Worm (Caenorhabditis elegans) whole organism, L1 larva: Measurements from ENCODE around the gene F53H4.3.

Experiments
- C16A3.4 ChIP-seq: fragments of 150-350 bp; optimal IDR thresholded peaks from 2 replicates; lab custom pipeline; 2014; ENCODE audit warnings: missing biosample characterization, missing genetic modification characterization
- F16B12.6 ChIP-seq: fragments of 150-350 bp; optimal IDR thresholded peaks from 2 replicates; lab custom pipeline; 2014; ENCODE audit warnings: missing biosample characterization, missing genetic modification characterization
- aha-1 ChIP-seq: fragments of 150-350 bp; optimal IDR thresholded peaks from 2 replicates; lab custom pipeline; 2014; ENCODE audit warnings: missing biosample characterization, missing genetic modification characterization
- aly-2 ChIP-seq: fragments of 150-350 bp; optimal IDR thresholded peaks from 2 replicates; lab custom pipeline; 2014; ENCODE audit warnings: missing biosample characterization, missing genetic modification characterization
- ama-1 ChIP-seq: fragments of 150-350 bp; optimal IDR thresholded peaks from 2 replicates; lab custom pipeline; 2014
- blmp-1 ChIP-seq: fragments of 150-350 bp; optimal IDR thresholded peaks from 2 replicates; lab custom pipeline; 2014; ENCODE audit warnings: missing biosample characterization, missing genetic modification characterization
- ceh-88 ChIP-seq: fragments of 200-800 bp; sonication (Bioruptor generic); IDR thresholded peaks from 2 replicates; pipeline ENCODE4 v1.3.6; 2022; ENCODE audit warnings: missing genetic modification characterization, missing compliant biosample characterization
- ceh-90 ChIP-seq: sonication (generic microtip); optimal IDR thresholded peaks from 2 replicates; lab custom pipeline; 2016; ENCODE audit warnings: missing genetic modification characterization, missing compliant biosample characterization
- dpl-1 ChIP-seq, 3 experiments: fragments of 150-350 bp in 2 of 3; sonication (generic microtip) in 1 of 3; optimal IDR thresholded peaks; 2 replicates each; lab custom pipeline; 2014 to 2017; ENCODE audit warnings: missing biosample characterization in 3 of 3, missing genetic modification characterization in 3 of 3, missing genetic modification reagents in 3 of 3
- efl-1 ChIP-seq, 4 experiments: fragments of 150-350 bp; optimal IDR thresholded peaks in 3 of 4; peaks in 1 of 4; 1 replicate in 1 of 4; 2 replicates in 3 of 4; lab custom pipeline; 2014; ENCODE audit warnings: missing biosample characterization in 2 of 4, missing genetic modification characterization in 2 of 4, missing genetic modification reagents in 2 of 4
- egl-27 ChIP-seq, 2 experiments: fragments of 150-350 bp in 1 of 2; sonication (generic microtip); optimal IDR thresholded peaks; 3 replicates each; lab custom pipeline; 2017 to 2018; ENCODE audit warnings: missing biosample characterization in 2 of 2, missing genetic modification characterization in 2 of 2, missing genetic modification reagents in 2 of 2
- elt-2 ChIP-seq: sonication (generic microtip); optimal IDR thresholded peaks from 2 replicates; lab custom pipeline; 2016; ENCODE audit warnings: missing genetic modification characterization, mild to moderate bottlenecking, inconsistent platforms, missing compliant biosample characterization, missing genetic modification reagents
- fkh-4 ChIP-seq: sonication (generic microtip); optimal IDR thresholded peaks from 2 replicates; lab custom pipeline; 2016; ENCODE audit warnings: missing compliant biosample characterization, missing genetic modification characterization, borderline replicate concordance
- fos-1 ChIP-seq: fragments of 150-350 bp; optimal IDR thresholded peaks from 2 replicates; lab custom pipeline; 2014; ENCODE audit warnings: missing biosample characterization, missing genetic modification characterization
- grh-1 ChIP-seq: fragments of 200-800 bp; sonication (Bioruptor generic); IDR thresholded peaks from 2 replicates; pipeline ENCODE4 v1.3.6; 2022; ENCODE audit warnings: missing genetic modification reagents, missing genetic modification characterization, missing compliant biosample characterization
- hlh-17 ChIP-seq: fragments of 200-800 bp; sonication (Bioruptor generic); optimal IDR thresholded peaks from 2 replicates; lab custom pipeline; 2018; ENCODE audit warnings: missing genetic modification characterization, mild to moderate bottlenecking, missing compliant biosample characterization, moderate library complexity, borderline replicate concordance
- hpl-2 ChIP-seq: fragments of 150-350 bp; optimal IDR thresholded peaks from 2 replicates; lab custom pipeline; 2014; ENCODE audit warnings: missing biosample characterization, missing genetic modification reagents, missing genetic modification characterization
- irx-1 ChIP-seq: sonication (generic microtip); optimal IDR thresholded peaks from 2 replicates; lab custom pipeline; 2016; ENCODE audit warnings: missing genetic modification characterization, missing compliant biosample characterization
- lin-15B ChIP-seq: fragments of 150-350 bp; sonication (generic microtip); optimal IDR thresholded peaks from 3 replicates; lab custom pipeline; 2014; ENCODE audit warnings: missing biosample characterization, missing genetic modification characterization
- lin-35 ChIP-seq, 2 experiments: fragments of 150-350 bp; optimal IDR thresholded peaks; 2 replicates each; lab custom pipeline; 2014; ENCODE audit warnings: missing biosample characterization in 2 of 2, missing genetic modification characterization in 2 of 2, missing genetic modification reagents in 2 of 2
- lsy-2 ChIP-seq, 2 experiments: fragments of 150-350 bp; optimal IDR thresholded peaks; 2 replicates each; lab custom pipeline; 2014; ENCODE audit warnings: missing biosample characterization in 2 of 2, missing genetic modification characterization in 2 of 2
- mef-2 ChIP-seq: fragments of 150-350 bp; optimal IDR thresholded peaks from 2 replicates; lab custom pipeline; 2014; ENCODE audit warnings: missing biosample characterization, missing genetic modification characterization
- mep-1 ChIP-seq: fragments of 150-350 bp; optimal IDR thresholded peaks from 2 replicates; lab custom pipeline; 2014; ENCODE audit warnings: missing biosample characterization, missing genetic modification characterization
- nhr-11 ChIP-seq: fragments of 150-350 bp; optimal IDR thresholded peaks from 2 replicates; lab custom pipeline; 2014; ENCODE audit warnings: missing biosample characterization, missing genetic modification characterization
- nhr-12 ChIP-seq: sonication (generic microtip); optimal IDR thresholded peaks from 2 replicates; lab custom pipeline; 2017; ENCODE audit warnings: missing biosample characterization, missing genetic modification characterization
- nhr-20 ChIP-seq: sonication (generic microtip); optimal IDR thresholded peaks from 2 replicates; lab custom pipeline; 2016; ENCODE audit warnings: mild to moderate bottlenecking, missing genetic modification characterization, missing compliant biosample characterization
- nhr-237 ChIP-seq: fragments of 150-350 bp; optimal IDR thresholded peaks from 2 replicates; lab custom pipeline; 2014; ENCODE audit warnings: missing biosample characterization, missing genetic modification characterization
- nhr-28 ChIP-seq: fragments of 150-350 bp; optimal IDR thresholded peaks from 2 replicates; lab custom pipeline; 2014; ENCODE audit warnings: missing biosample characterization, missing genetic modification characterization
- nhr-47 ChIP-seq: sonication (generic microtip); optimal IDR thresholded peaks from 2 replicates; lab custom pipeline; 2016; ENCODE audit warnings: mild to moderate bottlenecking, missing genetic modification characterization, moderate library complexity, missing compliant biosample characterization
- nhr-71 ChIP-seq: sonication (generic microtip); optimal IDR thresholded peaks from 2 replicates; lab custom pipeline; 2016; ENCODE audit warnings: mild to moderate bottlenecking, missing genetic modification characterization, moderate library complexity, missing compliant biosample characterization
- nhr-77 ChIP-seq: fragments of 150-350 bp; optimal IDR thresholded peaks from 2 replicates; lab custom pipeline; 2014; ENCODE audit warnings: missing biosample characterization, missing genetic modification characterization
- nhr-84 ChIP-seq: sonication (generic microtip); optimal IDR thresholded peaks from 2 replicates; lab custom pipeline; 2017; ENCODE audit warnings: missing biosample characterization, missing genetic modification characterization
- nhr-85 ChIP-seq: sonication (generic microtip); peaks from one replicate; lab custom pipeline; 2016; ENCODE audit warnings: missing genetic modification characterization, inconsistent platforms, missing compliant biosample characterization
- nhr-90 ChIP-seq: sonication (generic microtip); optimal IDR thresholded peaks from 2 replicates; lab custom pipeline; 2016; ENCODE audit warnings: mild to moderate bottlenecking, missing genetic modification characterization, missing compliant biosample characterization; ENCODE audit not compliant: poor library complexity
- pax-3 ChIP-seq: fragments of 200-800 bp; sonication (Bioruptor generic); optimal IDR thresholded peaks from 2 replicates; lab custom pipeline; 2018; ENCODE audit warnings: mild to moderate bottlenecking, missing genetic modification characterization, moderate library complexity, missing compliant biosample characterization
- pqm-1 ChIP-seq: sonication (generic microtip); optimal IDR thresholded peaks from 3 replicates; lab custom pipeline; 2017; ENCODE audit warnings: missing biosample characterization, missing genetic modification characterization
- rnt-1 ChIP-seq: sonication (generic microtip); optimal IDR thresholded peaks from 2 replicates; lab custom pipeline; 2016; ENCODE audit warnings: mild to moderate bottlenecking, missing genetic modification characterization, moderate library complexity, missing compliant biosample characterization
- skn-1 ChIP-seq: fragments of 150-350 bp; optimal IDR thresholded peaks from 2 replicates; lab custom pipeline; 2014; ENCODE audit warnings: missing biosample characterization, missing genetic modification characterization
- snpc-4 ChIP-seq: fragments of 150-350 bp; optimal IDR thresholded peaks from 2 replicates; lab custom pipeline; 2014; ENCODE audit warnings: missing biosample characterization, missing genetic modification characterization
- sptf-1 ChIP-seq: fragments of 150-350 bp; optimal IDR thresholded peaks from 2 replicates; lab custom pipeline; 2014; ENCODE audit warnings: missing biosample characterization, missing genetic modification characterization
- sup-37 ChIP-seq: fragments of 200-800 bp; sonication (Bioruptor generic); optimal IDR thresholded peaks from 2 replicates; lab custom pipeline; 2018; ENCODE audit warnings: mild to moderate bottlenecking, missing genetic modification characterization, missing compliant biosample characterization
- tbx-2 ChIP-seq: sonication (generic microtip); optimal IDR thresholded peaks from 2 replicates; lab custom pipeline; 2016; ENCODE audit warnings: missing genetic modification characterization, missing compliant biosample characterization
- tlp-1 ChIP-seq: fragments of 150-350 bp; optimal IDR thresholded peaks from 2 replicates; lab custom pipeline; 2014; ENCODE audit warnings: missing biosample characterization, missing genetic modification characterization
- unc-98 ChIP-seq: fragments of 200-800 bp; sonication (Bioruptor generic); IDR thresholded peaks from 2 replicates; pipeline ENCODE4 v1.3.6; 2022; ENCODE audit warnings: missing genetic modification characterization, missing compliant biosample characterization
- vab-15 ChIP-seq: sonication (generic microtip); optimal IDR thresholded peaks from 2 replicates; lab custom pipeline; 2017; ENCODE audit warnings: missing genotype, mild to moderate bottlenecking, missing genetic modification characterization, missing compliant biosample characterization
- xbp-1 ChIP-seq: sonication (generic microtip); optimal IDR thresholded peaks from 2 replicates; lab custom pipeline; 2016; ENCODE audit warnings: missing genetic modification characterization, missing compliant biosample characterization
- ztf-11 ChIP-seq, 2 experiments: sonication (generic microtip); optimal IDR thresholded peaks; 2 replicates each; lab custom pipeline; 2016 to 2017; ENCODE audit warnings: missing genetic modification characterization in 2 of 2, missing biosample characterization in 1 of 2, missing compliant biosample characterization in 1 of 2
- ztf-4 ChIP-seq: fragments of 150-350 bp; optimal IDR thresholded peaks from 2 replicates; lab custom pipeline; 2014; ENCODE audit warnings: missing biosample characterization, missing genetic modification characterization

Gene F53H4.3

ce11 chrX:15844330-15844729 is 43.1 kb downstream of the F53H4.3 start:
- TF ChIP-seq fos-1 (tag; lab: Kevin White, UChicago) (no peak), tbx-2 (tag; lab: Kevin White, UChicago) (no peak), nhr-77 (tag; lab: Kevin White, UChicago) (no peak), sup-37 (GFP tag; lab: Kevin White, UChicago) (no peak), mep-1 (tag; lab: Kevin White, UChicago) (no peak), grh-1 (GFP tag; lab: Robert Waterston, UW) (no peak), F16B12.6 (tag; lab: Kevin White, UChicago) (no peak), nhr-84 (tag; lab: Kevin White, UChicago) (no peak), rnt-1 (tag; lab: Kevin White, UChicago) (no peak)

DNA sequence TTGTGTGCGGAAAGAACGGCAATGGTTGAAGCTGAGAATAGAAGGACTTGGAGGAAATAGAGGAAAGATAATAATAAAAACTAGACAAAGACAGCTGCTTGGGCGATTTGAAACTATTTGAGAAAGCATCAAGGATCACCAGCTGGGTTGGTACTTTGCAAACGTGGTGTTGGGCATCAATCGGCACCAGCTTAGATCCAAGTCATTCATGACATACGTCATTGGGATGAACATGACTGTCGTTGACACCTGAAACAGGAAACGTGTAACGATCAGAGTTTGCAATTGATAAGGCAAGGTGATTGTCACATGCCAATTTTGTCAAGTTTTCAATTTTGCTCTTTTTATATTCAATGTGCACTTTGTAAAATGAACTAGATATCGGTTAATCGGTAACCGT is 44.9 kb downstream of the F53H4.3 start:
- TF ChIP-seq snpc-4 (tag; lab: Kevin White, UChicago) (no peak), skn-1 (tag; lab: Kevin White, UChicago) (no peak), unc-98 (GFP tag; lab: Robert Waterston, UW) (no peak), nhr-85 (peak; percentile 2), blmp-1 (tag; lab: Kevin White, UChicago) (no peak), ztf-4 (tag; lab: Kevin White, UChicago) (no peak), sptf-1 (no peak), aha-1 (no peak), nhr-77 (tag; lab: Kevin White, UChicago) (no peak), efl-1 (optimal IDR thresholded peaks at IDR 0.05; lab: Kevin White, UChicago) (no peak), efl-1 (GFP tag; optimal IDR thresholded peaks at IDR 0.05 in 1 of 2; lab: Kevin White, UChicago) (no peak), hpl-2 (GFP tag; lab: Kevin White, UChicago) (no peak), hlh-17 (GFP tag; lab: Kevin White, UChicago) (no peak), mep-1 (tag; lab: Kevin White, UChicago) (no peak), egl-27 (tag; optimal IDR thresholded peaks at IDR 0.05; lab: Kevin White, UChicago) (no peak), nhr-84 (tag; lab: Kevin White, UChicago) (no peak), mef-2 (tag; lab: Kevin White, UChicago) (no peak), nhr-28 (tag; lab: Kevin White, UChicago) (no peak), sup-37 (GFP tag; lab: Kevin White, UChicago) (no peak), elt-2 (tag; lab: Kevin White, UChicago) (peak; percentile 67), lin-15B (no peak), nhr-20 (no peak), lsy-2 (tag; optimal IDR thresholded peaks at IDR 0.05; lab: Kevin White, UChicago) (peak; percentile 8 to 31), nhr-47 (tag; lab: Kevin White, UChicago) (peak; percentile 10), vab-15 (tag; lab: Kevin White, UChicago) (no peak), nhr-71 (tag; lab: Kevin White, UChicago) (peak; percentile 58), dpl-1 (GFP tag; optimal IDR thresholded peaks at IDR 0.05; lab: Kevin White, UChicago) (no peak), F16B12.6 (tag; lab: Kevin White, UChicago) (no peak)

DNA sequence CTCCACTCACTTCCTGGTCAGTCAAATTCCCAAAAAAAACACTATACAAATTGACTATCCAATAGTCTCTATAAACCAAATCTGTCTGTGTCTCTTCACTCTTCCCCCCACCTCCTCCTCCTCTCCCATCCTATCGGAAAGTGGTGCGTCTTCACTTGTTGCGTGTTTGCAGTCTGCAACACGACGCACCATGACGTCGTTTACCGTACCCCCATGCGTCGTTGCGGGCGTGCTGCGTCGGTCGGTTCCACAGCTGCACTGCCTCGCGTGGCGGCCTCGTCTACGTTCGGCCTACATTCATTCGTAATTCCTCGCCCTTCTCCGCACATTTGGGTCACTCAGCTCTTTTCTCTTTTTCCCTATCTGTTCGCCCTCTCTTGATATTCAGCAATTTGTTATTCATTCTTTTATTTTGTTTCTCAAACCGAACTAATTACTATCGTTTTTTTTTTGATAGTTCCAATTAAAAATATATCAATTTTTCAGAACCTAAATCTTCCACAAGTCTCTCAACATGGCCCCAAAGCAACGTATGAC is 46.2 kb downstream of the F53H4.3 start, which contains the start of gene serp-1.1:
serp-1.1 (plus strand) TSS at position 487 of the 537 bp plus-strand sequence.
- peak; percentile 100 for TF ChIP-seq lsy-2 (tag; optimal IDR thresholded peaks at IDR 0.05; lab: Kevin White, UChicago)
- TF ChIP-seq tlp-1: no peak
- peak; percentile 77 for TF ChIP-seq nhr-11 (tag; lab: Kevin White, UChicago)
- peak; percentile 86 for TF ChIP-seq hpl-2 (GFP tag; lab: Kevin White, UChicago)
- peak; percentile 82 for TF ChIP-seq nhr-237 (tag; lab: Kevin White, UChicago)
- peak; percentile 99 for TF ChIP-seq C16A3.4 (tag; lab: Kevin White, UChicago)
- no peak for TF ChIP-seq nhr-28 (tag; lab: Kevin White, UChicago)
- peak; percentile 81 for TF ChIP-seq pqm-1 (tag; lab: Kevin White, UChicago)
- peak; percentile 75 for TF ChIP-seq aly-2 (tag; lab: Kevin White, UChicago)
- TF ChIP-seq lin-35 (GFP tag; optimal IDR thresholded peaks at IDR 0.05; lab: Kevin White, UChicago): peak; percentile 87 to 93
- TF ChIP-seq unc-98 (GFP tag; lab: Robert Waterston, UW): peak; percentile 53; the same call in 1 of the 2 replicates
- TF ChIP-seq xbp-1 (tag; lab: Kevin White, UChicago): peak; percentile 98
- TF ChIP-seq nhr-12: peak; percentile 32
- peak; percentile 95 for TF ChIP-seq irx-1 (tag; lab: Kevin White, UChicago)
- TF ChIP-seq grh-1 (GFP tag; lab: Robert Waterston, UW): peak; percentile 98
- TF ChIP-seq tbx-2 (tag; lab: Kevin White, UChicago): peak; percentile 99
- no peak for TF ChIP-seq ceh-90 (tag; lab: Kevin White, UChicago)
- peak; percentile 55 for TF ChIP-seq ama-1 (lab: Kevin White, UChicago)
- TF ChIP-seq fkh-4: no peak
- peak; percentile 96 for TF ChIP-seq blmp-1 (tag; lab: Kevin White, UChicago)
- peak; percentile 91 for TF ChIP-seq pax-3
- peak; percentile 99 for TF ChIP-seq nhr-71 (tag; lab: Kevin White, UChicago)
- TF ChIP-seq nhr-90: peak; percentile 99
- TF ChIP-seq ceh-88 (GFP tag; lab: Robert Waterston, UW): peak; percentile 96
- peak; percentile 96 for TF ChIP-seq sup-37 (GFP tag; lab: Kevin White, UChicago)
- peak in 1 of 2 experiments; percentile 93 for TF ChIP-seq ztf-11 (tag; optimal IDR thresholded peaks at IDR 0.05; lab: Kevin White, UChicago)
